Fruit fly (Drosophila melanogaster): ENCODE data around the gene Pgant6.

Gene Pgant6

DNA sequence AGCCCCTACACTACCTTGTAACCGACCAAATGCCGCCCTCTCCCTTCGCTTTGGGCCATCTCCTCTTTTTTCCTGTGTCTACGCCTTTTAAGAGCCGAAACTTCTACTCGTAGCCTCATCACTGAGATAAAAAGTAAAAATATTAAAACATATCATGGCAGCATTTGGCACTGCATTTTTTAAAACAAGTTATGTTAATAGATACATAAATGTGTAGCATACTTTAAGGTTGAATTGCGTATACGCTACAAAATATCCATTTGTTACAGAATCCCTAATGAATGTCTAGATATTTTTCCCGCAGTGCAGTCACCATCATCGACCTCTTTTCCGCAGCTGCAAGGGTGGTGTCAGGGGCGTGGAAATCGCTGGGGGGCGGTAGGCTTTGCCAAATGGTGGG, 40.9 kb downstream of the Pgant6 start (continued):
- peak; percentile 69 for TF ChIP-seq Fer1 (GFP tag; optimal IDR thresholded peaks at IDR 0.05)
- TF ChIP-seq D19B (GFP tag; optimal IDR thresholded peaks at IDR 0.05) = no peak
- TF ChIP-seq Hey (tag; optimal IDR thresholded peaks at IDR 0.05) = no peak
- peak; percentile 14 for TF ChIP-seq ems (GFP tag; optimal IDR thresholded peaks at IDR 0.05)
- no peak for TF ChIP-seq tna (GFP tag; IDR thresholded peaks at IDR 0.05; ENCODE audit: partially characterized antibody)
- no peak for TF ChIP-seq CG33557 (GFP tag; optimal IDR thresholded peaks at IDR 0.05)
- no peak for TF ChIP-seq wek (GFP tag; optimal IDR thresholded peaks at IDR 0.05)
- peak; percentile 76 for TF ChIP-seq Ptx1 (GFP tag; IDR thresholded peaks at IDR 0.05)
- no peak for TF ChIP-seq CG8944 (GFP tag; optimal IDR thresholded peaks at IDR 0.05)
- TF ChIP-seq fd96Cb (tag; optimal IDR thresholded peaks at IDR 0.05) = peak; percentile 45
- TF ChIP-seq CG17328 (GFP tag; IDR thresholded peaks at IDR 0.05) = peak; percentile 31; the same call in 1 of the 2 replicates
- peak; percentile 11 for TF ChIP-seq CG6765 (GFP tag; optimal IDR thresholded peaks at IDR 0.05)
- TF ChIP-seq sc (optimal IDR thresholded peaks at IDR 0.05) = no peak
- TF ChIP-seq sc (GFP tag; optimal IDR thresholded peaks at IDR 0.05) = no peak
- TF ChIP-seq stc (GFP tag; IDR thresholded peaks at IDR 0.05) = peak; percentile 55; the same call in 1 of the 2 replicates
- no peak for TF ChIP-seq exex (tag; optimal IDR thresholded peaks at IDR 0.05)
- TF ChIP-seq CG2875 (GFP tag; optimal IDR thresholded peaks at IDR 0.05) = no peak
- TF ChIP-seq CG30020 (tag; optimal IDR thresholded peaks at IDR 0.05) = no peak
- TF ChIP-seq CG34224 (GFP tag; IDR thresholded peaks at IDR 0.05; ENCODE audit: partially characterized antibody) = no peak
- 0 out of 3 replicates have a peak, but pooled peaks have one; percentile 44 for TF ChIP-seq Dbx (GFP tag; IDR thresholded peaks at IDR 0.05)
- TF ChIP-seq vvl (GFP tag; IDR thresholded peaks at IDR 0.05) = peak; percentile 62
- no peak for TF ChIP-seq CG3163 (GFP tag; optimal IDR thresholded peaks at IDR 0.05)
- TF ChIP-seq Xbp1 (GFP tag; optimal IDR thresholded peaks at IDR 0.05) = peak; percentile 46
- TF ChIP-seq CG11504 (tag; optimal IDR thresholded peaks at IDR 0.05) = peak; percentile 62
- TF ChIP-seq kni (GFP tag; optimal IDR thresholded peaks at IDR 0.05) = no peak
- 0 out of 3 replicates have a peak, but pooled peaks have one; percentile 39 for TF ChIP-seq ken (GFP tag; IDR thresholded peaks at IDR 0.05)
- TF ChIP-seq Lhr (GFP tag; optimal IDR thresholded peaks at IDR 0.05) = no peak
- no peak for TF ChIP-seq gcm2 (GFP tag; optimal IDR thresholded peaks at IDR 0.05)
- TF ChIP-seq Trl (optimal IDR thresholded peaks at IDR 0.05) = no peak
- no peak for TF ChIP-seq Trl (GFP tag; optimal IDR thresholded peaks at IDR 0.05)
- TF ChIP-seq crc (GFP tag; optimal IDR thresholded peaks at IDR 0.05) = no peak
- peak; percentile 36 for TF ChIP-seq CG8290 (GFP tag; optimal IDR thresholded peaks at IDR 0.05)
- TF ChIP-seq CG8290 (tag; optimal IDR thresholded peaks at IDR 0.05) = peak in 1 of 2 experiments; percentile 48
- no peak for TF ChIP-seq CG7928 (GFP tag; optimal IDR thresholded peaks at IDR 0.05)
- TF ChIP-seq CG7372 (GFP tag; IDR thresholded peaks at IDR 0.05) = no peak; the same call in 1 of the 2 replicates
- TF ChIP-seq zen2 (GFP tag; IDR thresholded peaks at IDR 0.05; ENCODE audit: partially characterized antibody) = no peak
- peak; percentile 35; the same call in 1 of the 2 replicates for TF ChIP-seq Rx (GFP tag; IDR thresholded peaks at IDR 0.05)
- no peak for TF ChIP-seq lola (GFP tag; optimal IDR thresholded peaks at IDR 0.05)
- TF ChIP-seq Ravus (GFP tag; IDR thresholded peaks at IDR 0.05) = no peak
- peak; percentile 45 for TF ChIP-seq CG10147 (GFP tag; optimal IDR thresholded peaks at IDR 0.05)
- TF ChIP-seq CG18262 (tag; optimal IDR thresholded peaks at IDR 0.05) = peak; percentile 59
- TF ChIP-seq PHDP (tag; optimal IDR thresholded peaks at IDR 0.05) = peak; percentile 20
- TF ChIP-seq CG13123 (GFP tag; optimal IDR thresholded peaks at IDR 0.05) = no peak
- no peak for TF ChIP-seq Spps (tag; optimal IDR thresholded peaks at IDR 0.05)
- no peak for TF ChIP-seq CG15073 (GFP tag; optimal IDR thresholded peaks at IDR 0.05)
- peak; percentile 20 for TF ChIP-seq Ssrp (tag; optimal IDR thresholded peaks at IDR 0.05)
- no peak for TF ChIP-seq Lpt (GFP tag; optimal IDR thresholded peaks at IDR 0.05)
- TF ChIP-seq tio (GFP tag; optimal IDR thresholded peaks at IDR 0.05) = peak; percentile 2
- no peak for TF ChIP-seq CG4617 (GFP tag; optimal IDR thresholded peaks at IDR 0.05; ENCODE audit: borderline replicate concordance)
- no peak for TF ChIP-seq CG2202 (tag; optimal IDR thresholded peaks at IDR 0.05)
- TF ChIP-seq Oaz (GFP tag; IDR thresholded peaks at IDR 0.05) = no peak
- TF ChIP-seq slbo (GFP tag; IDR thresholded peaks at IDR 0.05) = peak; percentile 65

All from whole organism, embryonic.